Fruit fly (Drosophila melanogaster): ENCODE measurements around the gene CG13856.

DNA sequence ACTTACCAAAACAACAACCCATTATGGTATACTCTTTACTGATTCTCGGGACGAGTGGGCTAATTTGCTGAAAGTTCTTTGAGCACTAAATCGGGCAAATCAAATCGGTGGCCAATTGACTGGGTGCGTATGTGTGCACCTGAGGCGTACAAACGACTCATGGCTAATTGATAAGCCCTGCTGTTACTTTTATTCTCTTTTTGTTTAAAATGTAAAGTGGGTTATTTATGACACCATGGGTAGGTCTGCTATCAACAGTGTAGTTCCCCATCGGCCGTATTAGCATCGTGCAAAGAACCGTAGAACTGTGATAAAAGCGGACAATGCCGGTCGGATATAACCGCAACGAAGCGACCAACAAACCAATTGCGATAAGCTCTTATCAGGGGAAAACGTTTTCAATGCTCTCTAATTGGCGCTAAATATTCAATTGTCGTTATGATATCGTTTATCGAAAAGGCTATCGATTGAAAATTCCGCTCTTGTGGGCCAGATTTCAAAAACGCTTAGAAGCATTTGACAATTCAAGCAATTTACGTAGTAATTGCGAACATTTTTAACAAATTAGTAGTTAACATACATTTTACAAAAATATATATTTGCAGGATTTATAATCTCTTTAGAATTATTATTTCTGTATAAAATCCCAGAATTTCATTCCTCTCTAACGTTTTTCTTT is 44.9 kb downstream of the CG13856 start, which contains the start of gene CG34288:
- no peak for TF ChIP-seq rgr (GFP tag; optimal IDR thresholded peaks at IDR 0.05)
- peak; percentile 76 for TF ChIP-seq h (GFP tag; optimal IDR thresholded peaks at IDR 0.05)
- TF ChIP-seq lola (GFP tag; optimal IDR thresholded peaks at IDR 0.05): no peak

All from whole organism, wandering third instar larva.